Worm (Caenorhabditis elegans): Measurements from ENCODE around the gene sra-13.

sra-13 gene

DNA sequence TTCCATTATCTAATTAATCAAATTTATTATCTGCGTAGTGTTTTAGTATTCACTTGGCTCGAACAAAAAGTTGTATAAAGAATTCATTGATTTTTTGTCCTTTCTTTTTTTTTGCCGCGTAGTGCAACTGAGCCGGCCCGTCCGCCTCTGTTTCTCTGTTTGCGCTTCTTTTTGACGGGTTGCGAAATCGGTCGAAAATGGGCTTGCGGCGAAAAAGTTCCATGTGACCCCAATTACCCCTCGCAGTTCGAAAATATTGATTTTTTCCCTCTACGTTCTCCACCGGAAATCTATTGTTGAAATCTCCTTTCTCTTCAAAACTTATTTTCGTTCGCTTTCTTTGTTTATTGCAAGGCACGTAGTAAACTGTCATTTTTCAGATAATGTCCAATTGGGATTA, 50.0 kb downstream of the sra-13 start, which contains the start of gene zyg-9 (continued):
- no peak for TF ChIP-seq hpl-2 (GFP tag; optimal IDR thresholded peaks at IDR 0.05)
- TF ChIP-seq skn-1 (tag; optimal IDR thresholded peaks at IDR 0.05), result peak; percentile 50
- no peak for TF ChIP-seq egl-27 (tag; optimal IDR thresholded peaks at IDR 0.05)
- no peak for TF ChIP-seq ztf-4 (tag; optimal IDR thresholded peaks at IDR 0.05)
- TF ChIP-seq nhr-47 (tag; optimal IDR thresholded peaks at IDR 0.05), result peak; percentile 2
- TF ChIP-seq snu-23 (GFP tag; optimal IDR thresholded peaks at IDR 0.05), result no peak
- TF ChIP-seq lsy-2 (tag; optimal IDR thresholded peaks at IDR 0.05), result peak in 1 of 2 experiments; percentile 33
- TF ChIP-seq unc-98 (GFP tag; IDR thresholded peaks at IDR 0.05), result no peak
- TF ChIP-seq grh-1 (GFP tag; IDR thresholded peaks at IDR 0.05), result no peak
- peak; percentile 70 for TF ChIP-seq zip-4 (GFP tag; optimal IDR thresholded peaks at IDR 0.05)
- TF ChIP-seq unc-130 (tag; optimal IDR thresholded peaks at IDR 0.05), result no peak
- no peak for TF ChIP-seq isw-1 (GFP tag; IDR thresholded peaks at IDR 0.05)
- no peak for TF ChIP-seq nhr-237 (tag; optimal IDR thresholded peaks at IDR 0.05)
- no peak for TF ChIP-seq jun-1 (tag; optimal IDR thresholded peaks at IDR 0.05)
- no peak for TF ChIP-seq snpc-4 (tag; optimal IDR thresholded peaks at IDR 0.05)
- no peak for TF ChIP-seq vab-15 (tag; optimal IDR thresholded peaks at IDR 0.05)
- no peak for TF ChIP-seq ztf-11 (tag; optimal IDR thresholded peaks at IDR 0.05)
